Fruit fly (Drosophila melanogaster) whole organism, prepupa: Measurements from ENCODE around the gene CG42638.

Source experiments
- Blimp-1 ChIP-seq: fragments of 200-800 bp; sonication (Bioruptor generic); optimal IDR thresholded peaks from 3 replicates; lab custom pipeline; 2017; ENCODE audit warnings: missing biosample characterization, missing genetic modification characterization, mild to moderate bottlenecking, moderate library complexity, missing genetic modification reagents
- CG10631 ChIP-seq: fragments of 200-800 bp; sonication (Bioruptor generic); optimal IDR thresholded peaks from 2 replicates; lab custom pipeline; 2016; ENCODE audit warnings: missing biosample characterization, missing genetic modification characterization
- CG10669 ChIP-seq: fragments of 200-800 bp; sonication (Bioruptor generic); optimal IDR thresholded peaks from 3 replicates; lab custom pipeline; 2018; ENCODE audit warnings: missing biosample characterization, mild to moderate bottlenecking, missing genetic modification characterization, moderate library complexity
- CG11294 ChIP-seq: fragments of 200-800 bp; sonication (Bioruptor generic); IDR thresholded peaks from 2 replicates; pipeline ENCODE4 v1.3.6; 2022; ENCODE audit warnings: missing biosample characterization, missing genetic modification characterization
- CG15336 ChIP-seq: fragments of 200-800 bp; sonication (Bioruptor generic); IDR thresholded peaks from 2 replicates; pipeline ENCODE4 v1.3.6; 2022; ENCODE audit warnings: missing biosample characterization, missing genetic modification characterization
- CG1621 ChIP-seq: fragments of 200-800 bp; sonication (Bioruptor generic); optimal IDR thresholded peaks from 3 replicates; lab custom pipeline; 2018; ENCODE audit warnings: missing biosample characterization, mild to moderate bottlenecking, missing genetic modification characterization
- CG16779 ChIP-seq: fragments of 200-800 bp; sonication (Bioruptor generic); optimal IDR thresholded peaks from 3 replicates; lab custom pipeline; 2017; ENCODE audit warnings: missing biosample characterization, mild to moderate bottlenecking, missing genetic modification characterization
- CG32006 ChIP-seq: fragments of 200-800 bp; sonication (Bioruptor generic); optimal IDR thresholded peaks from 3 replicates; lab custom pipeline; 2017; ENCODE audit warnings: missing biosample characterization, mild to moderate bottlenecking, missing genetic modification characterization
- CG34406 ChIP-seq: fragments of 200-800 bp; sonication (Bioruptor generic); optimal IDR thresholded peaks from 3 replicates; lab custom pipeline; 2016; ENCODE audit warnings: missing biosample characterization, missing genetic modification characterization
- CG3919 ChIP-seq: fragments of 200-800 bp; sonication (Bioruptor generic); optimal IDR thresholded peaks from 3 replicates; lab custom pipeline; 2016; ENCODE audit warnings: missing biosample characterization, missing genetic modification characterization
- CG4318 ChIP-seq: fragments of 200-800 bp; sonication (Bioruptor generic); optimal IDR thresholded peaks from 3 replicates; lab custom pipeline; 2017; ENCODE audit warnings: missing biosample characterization, mild to moderate bottlenecking, missing genetic modification characterization
- CG6163 ChIP-seq: fragments of 200-800 bp; sonication (Bioruptor generic); IDR thresholded peaks from 3 replicates; pipeline ENCODE4 v1.3.6; 2022; ENCODE audit warnings: missing biosample characterization, missing genetic modification characterization
- CG6792 ChIP-seq: fragments of 200-800 bp; sonication (Bioruptor generic); optimal IDR thresholded peaks from 3 replicates; lab custom pipeline; 2016; ENCODE audit warnings: missing biosample characterization, missing genetic modification characterization
- CG6808 ChIP-seq: fragments of 200-800 bp; sonication (Bioruptor generic); optimal IDR thresholded peaks from 3 replicates; lab custom pipeline; 2017; ENCODE audit warnings: missing biosample characterization, missing genetic modification characterization, mild to moderate bottlenecking, moderate library complexity, missing genetic modification reagents
- CG8632 ChIP-seq: fragments of 200-800 bp; sonication (Bioruptor generic); optimal IDR thresholded peaks from 3 replicates; lab custom pipeline; 2016; ENCODE audit warnings: missing biosample characterization, missing genetic modification characterization
- CG9139 ChIP-seq: fragments of 200-800 bp; sonication (Bioruptor generic); optimal IDR thresholded peaks from 3 replicates; lab custom pipeline; 2017; ENCODE audit warnings: missing biosample characterization, mild to moderate bottlenecking, missing genetic modification characterization
- Eip75B ChIP-seq: fragments of 200-800 bp; sonication (Bioruptor generic); optimal IDR thresholded peaks from 3 replicates; lab custom pipeline; 2016; ENCODE audit warnings: missing biosample characterization, missing genetic modification characterization
- Eip78C ChIP-seq: fragments of 200-800 bp; sonication (Bioruptor generic); peaks from one replicate; lab custom pipeline; 2016; ENCODE audit warnings: missing biosample characterization, missing genetic modification characterization
- Eip93F ChIP-seq: fragments of 200-800 bp; sonication (Bioruptor generic); optimal IDR thresholded peaks from 2 replicates; lab custom pipeline; 2016; ENCODE audit warnings: missing biosample characterization, mild to moderate bottlenecking, missing genetic modification characterization
- Ets96B ChIP-seq: fragments of 200-800 bp; optimal IDR thresholded peaks from 2 replicates; lab custom pipeline; 2019; ENCODE audit warnings: missing biosample characterization, mild to moderate bottlenecking, missing genetic modification characterization, moderate library complexity
- Gug ChIP-seq: fragments of 200-800 bp; sonication (Bioruptor generic); IDR thresholded peaks from 2 replicates; pipeline ENCODE4 v1.3.6; 2022; ENCODE audit warnings: missing biosample characterization, missing genetic modification characterization
- Hr38 ChIP-seq: sonication (Bioruptor generic); optimal IDR thresholded peaks from 2 replicates; lab custom pipeline; 2016; ENCODE audit warnings: missing biosample characterization, missing genetic modification characterization
- Lpt ChIP-seq: fragments of 200-800 bp; sonication (Bioruptor generic); optimal IDR thresholded peaks from 3 replicates; lab custom pipeline; 2016; ENCODE audit warnings: missing biosample characterization, missing genetic modification characterization
- OdsH ChIP-seq: fragments of 200-800 bp; sonication (Bioruptor generic); optimal IDR thresholded peaks from 3 replicates; lab custom pipeline; 2016; ENCODE audit warnings: missing biosample characterization, missing genetic modification characterization
- Smox ChIP-seq: fragments of 200-800 bp; sonication (Bioruptor generic); optimal IDR thresholded peaks from 3 replicates; lab custom pipeline; 2016; ENCODE audit warnings: missing biosample characterization, missing genetic modification characterization
- Sox102F ChIP-seq: fragments of 200-800 bp; sonication (Bioruptor generic); optimal IDR thresholded peaks from 2 replicates; lab custom pipeline; 2016; ENCODE audit warnings: missing biosample characterization, mild to moderate bottlenecking, missing genetic modification characterization
- Sox15 ChIP-seq: fragments of 200-800 bp; sonication (Bioruptor generic); optimal IDR thresholded peaks from 3 replicates; lab custom pipeline; 2016; ENCODE audit warnings: missing biosample characterization, missing genetic modification characterization
- achi ChIP-seq: fragments of 200-800 bp; sonication (Bioruptor generic); optimal IDR thresholded peaks from 3 replicates; lab custom pipeline; 2016; ENCODE audit warnings: missing biosample characterization, missing genetic modification characterization
- acj6 ChIP-seq: fragments of 200-800 bp; sonication (Bioruptor generic); optimal IDR thresholded peaks from 3 replicates; lab custom pipeline; 2016; ENCODE audit warnings: missing biosample characterization, missing genetic modification characterization
- cyc ChIP-seq: fragments of 200-800 bp; sonication (Bioruptor generic); optimal IDR thresholded peaks from 3 replicates; lab custom pipeline; 2016; ENCODE audit warnings: missing biosample characterization, missing genetic modification characterization
- dac ChIP-seq: fragments of 200-800 bp; sonication (Bioruptor generic); optimal IDR thresholded peaks from 2 replicates; lab custom pipeline; 2017; ENCODE audit warnings: missing biosample characterization, mild to moderate bottlenecking, missing genetic modification characterization
- dsx ChIP-seq: fragments of 200-800 bp; optimal IDR thresholded peaks from 3 replicates; lab custom pipeline; 2019; ENCODE audit warnings: missing biosample characterization, mild to moderate bottlenecking, missing genetic modification characterization, moderate library complexity; ENCODE audit not compliant: poor library complexity, severe bottlenecking
- eg ChIP-seq: fragments of 200-800 bp; sonication (Bioruptor generic); IDR thresholded peaks from 3 replicates; pipeline ENCODE4 v1.3.6; 2022; ENCODE audit warnings: missing biosample characterization, missing genetic modification characterization
- esn ChIP-seq: fragments of 200-800 bp; sonication (Bioruptor generic); optimal IDR thresholded peaks from 2 replicates; lab custom pipeline; 2016; ENCODE audit warnings: missing biosample characterization, mild to moderate bottlenecking, missing genetic modification characterization, moderate library complexity
- fkh ChIP-seq: fragments of 200-800 bp; sonication (Bioruptor generic); optimal IDR thresholded peaks from 3 replicates; lab custom pipeline; 2017; ENCODE audit warnings: missing biosample characterization, mild to moderate bottlenecking, missing genetic modification characterization, moderate library complexity
- lz ChIP-seq: fragments of 200-800 bp; sonication (Bioruptor generic); optimal IDR thresholded peaks from 3 replicates; lab custom pipeline; 2016; ENCODE audit warnings: missing biosample characterization, missing genetic modification characterization
- net ChIP-seq: fragments of 200-800 bp; sonication (Bioruptor generic); optimal IDR thresholded peaks from 3 replicates; lab custom pipeline; 2016; ENCODE audit warnings: missing biosample characterization, missing genetic modification characterization
- spab ChIP-seq: fragments of 200-800 bp; sonication (Bioruptor generic); optimal IDR thresholded peaks from 2 replicates; lab custom pipeline; 2017; ENCODE audit warnings: missing biosample characterization, mild to moderate bottlenecking, missing genetic modification characterization, missing genetic modification reagents
- ss ChIP-seq, 2 experiments: fragments of 200-800 bp; sonication (Bioruptor generic); optimal IDR thresholded peaks; 2 replicates in 1 of 2; 3 replicates in 1 of 2; lab custom pipeline; 2017 to 2018; ENCODE audit warnings: mild to moderate bottlenecking in 2 of 2, missing biosample characterization in 2 of 2, missing genetic modification characterization in 2 of 2, moderate library complexity in 1 of 2
- svp ChIP-seq: fragments of 200-800 bp; sonication (Bioruptor generic); peaks from one replicate; lab custom pipeline; 2016; ENCODE audit warnings: missing biosample characterization, missing genetic modification characterization
- topi ChIP-seq: fragments of 200-800 bp; sonication (Bioruptor generic); optimal IDR thresholded peaks from 3 replicates; lab custom pipeline; 2016; ENCODE audit warnings: missing biosample characterization, missing genetic modification characterization
- vri ChIP-seq: fragments of 200-800 bp; sonication (Bioruptor generic); optimal IDR thresholded peaks from 3 replicates; lab custom pipeline; 2016; ENCODE audit warnings: missing biosample characterization, mild to moderate bottlenecking, missing genetic modification characterization

CG42638 gene

DNA sequence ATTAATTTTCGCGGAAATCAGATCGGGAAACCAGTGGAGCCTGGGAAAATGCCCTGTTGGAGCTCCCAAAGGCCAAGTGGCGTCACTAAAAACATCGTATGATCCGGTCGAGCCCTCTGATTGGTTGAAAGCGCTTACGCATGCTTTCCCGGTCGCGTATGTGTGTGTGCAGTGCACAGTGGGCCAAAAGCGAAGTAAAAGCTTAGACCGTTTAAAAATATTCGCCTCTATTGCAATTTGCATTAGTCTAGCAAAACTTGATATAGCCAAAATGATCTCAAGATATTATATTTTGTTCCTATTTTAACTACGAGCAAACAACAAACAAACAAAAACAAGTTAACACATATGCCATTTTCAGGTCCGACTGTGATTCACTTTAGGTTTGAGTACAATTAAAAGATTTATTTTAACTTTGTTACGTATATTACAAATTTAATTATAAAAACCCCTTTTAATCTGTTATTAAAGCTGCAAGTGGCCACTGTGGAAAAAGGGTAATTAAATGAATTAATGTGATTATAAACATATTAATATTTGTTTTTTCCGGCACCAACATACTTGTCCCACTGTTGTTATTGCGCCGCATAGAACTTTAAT, 44.8 kb upstream of the CG42638 start (continued):
- TF ChIP-seq spab = peak; percentile 88
- peak; percentile 90 for TF ChIP-seq CG4318
- TF ChIP-seq Smox = peak; percentile 89
- peak; percentile 90 for TF ChIP-seq achi (GFP tag; lab: Kevin White, UChicago)
- peak; percentile 90 for TF ChIP-seq CG10669 (GFP tag; lab: Kevin White, UChicago)
- peak; percentile 89 for TF ChIP-seq OdsH (GFP tag; lab: Kevin White, UChicago)
- peak; percentile 85 for TF ChIP-seq Lpt (GFP tag; lab: Kevin White, UChicago)
- TF ChIP-seq lz = peak; percentile 90
- TF ChIP-seq vri = peak; percentile 83
- TF ChIP-seq ss (GFP tag; optimal IDR thresholded peaks at IDR 0.05; lab: Kevin White, UChicago) = peak; percentile 87 to 96
- peak; percentile 64 for TF ChIP-seq CG11294
- peak; percentile 89 for TF ChIP-seq CG3919 (GFP tag; lab: Kevin White, UChicago)
- peak; percentile 81 for TF ChIP-seq dsx
- TF ChIP-seq Hr38 (GFP tag; lab: Kevin White, UChicago) = no peak
- TF ChIP-seq cyc = peak; percentile 76
- peak; percentile 83 for TF ChIP-seq Eip75B
- TF ChIP-seq eg (GFP tag; lab: Robert Waterston, UW) = peak; percentile 81
- TF ChIP-seq topi = peak; percentile 90
- TF ChIP-seq CG8632 (GFP tag; lab: Kevin White, UChicago) = peak; percentile 89
- TF ChIP-seq CG6808 = peak; percentile 93
- peak; percentile 90 for TF ChIP-seq Sox102F (GFP tag; lab: Kevin White, UChicago)

DNA sequence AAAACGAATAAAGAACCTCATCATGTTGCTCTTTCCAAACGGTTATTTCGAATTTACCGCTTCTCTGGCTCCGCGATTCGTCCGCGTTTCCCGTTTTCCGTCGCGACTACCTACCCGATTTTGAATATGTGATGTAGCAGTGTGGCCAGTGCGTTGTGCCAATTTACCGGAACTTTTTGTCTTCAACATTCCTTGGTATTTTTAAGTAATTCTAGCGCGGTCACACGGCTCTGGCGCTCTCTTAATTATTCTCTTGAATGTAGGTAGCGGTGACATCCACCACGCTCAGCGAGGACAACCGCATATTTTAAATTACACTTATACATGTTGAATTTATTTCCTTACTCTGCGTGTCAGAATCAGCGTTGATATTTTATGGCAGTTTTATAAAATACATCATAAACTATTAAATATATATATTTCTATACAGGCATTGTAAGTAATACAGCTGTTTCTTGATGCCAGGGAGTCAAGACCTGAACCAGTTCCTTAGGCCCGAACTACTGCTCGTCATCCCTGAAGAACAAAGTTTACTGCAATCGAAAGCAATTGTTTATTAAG, 44.0 kb upstream of the CG42638 start, which contains the start of the genes CG42637, Gyc76C and SREBP:
Gene CG42637 (minus strand): TSS at position 132 of the 561 bp plus-strand sequence.
Gene Gyc76C (minus strand): TSS at position 132 of the 561 bp plus-strand sequence.
Gene SREBP (plus strand): TSS at position 498 of the 561 bp plus-strand sequence.
- peak; percentile 10 for TF ChIP-seq CG3919 (GFP tag; lab: Kevin White, UChicago)
- TF ChIP-seq lz = no peak
- TF ChIP-seq topi = no peak
- no peak for TF ChIP-seq CG34406 (GFP tag; lab: Kevin White, UChicago)
- TF ChIP-seq Eip93F (GFP tag; lab: Kevin White, UChicago) = peak; percentile 50
- TF ChIP-seq CG8632 (GFP tag; lab: Kevin White, UChicago) = no peak
- TF ChIP-seq CG6792 (GFP tag; lab: Kevin White, UChicago) = no peak
- peak; percentile 74 for TF ChIP-seq Eip78C
- no peak for TF ChIP-seq CG10669 (GFP tag; lab: Kevin White, UChicago)
- TF ChIP-seq CG6808 = no peak
- TF ChIP-seq Smox = no peak
- peak; percentile 48; the same call in 2 of the 3 replicates for TF ChIP-seq CG6163 (GFP tag; lab: Robert Waterston, UW)
- peak; percentile 12 for TF ChIP-seq dsx
- peak; percentile 92 for TF ChIP-seq CG1621 (tag; lab: Kevin White, UChicago)
- no peak for TF ChIP-seq Blimp-1
- no peak for TF ChIP-seq CG15336 (GFP tag; lab: Robert Waterston, UW)

DNA sequence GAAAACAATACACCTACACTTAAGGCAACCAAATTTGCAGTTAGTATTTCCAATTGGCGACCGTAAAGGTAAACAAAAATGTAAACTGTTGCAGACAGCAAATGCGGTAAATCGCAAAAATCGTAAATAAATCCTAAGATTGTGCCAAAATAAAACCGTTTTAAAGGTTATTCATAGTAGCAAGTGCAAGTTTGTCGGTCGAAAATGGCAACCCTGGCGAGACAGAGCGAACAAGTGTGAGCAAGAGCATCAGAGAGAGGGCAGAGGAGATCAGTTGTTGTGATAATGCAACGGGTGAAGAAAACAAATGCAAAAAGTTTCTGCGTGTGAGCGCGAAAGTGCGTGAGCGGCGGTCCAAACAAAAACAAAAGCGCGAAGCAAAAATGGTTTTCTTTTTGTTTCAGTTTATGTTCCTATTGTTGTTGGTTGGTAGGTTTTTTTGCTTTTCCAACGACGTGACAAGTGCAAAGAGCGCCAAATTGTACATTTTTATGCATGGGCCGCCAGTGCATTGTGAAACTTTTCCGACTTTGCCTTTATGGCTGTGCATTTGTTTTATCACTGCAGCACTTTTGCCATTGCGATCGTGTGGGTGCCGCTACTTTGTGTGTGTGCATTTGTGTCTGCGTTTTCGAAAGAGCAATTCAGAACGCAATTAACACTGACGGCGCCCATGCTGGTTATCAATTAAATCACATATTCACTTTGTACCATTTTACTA, 43.3 kb upstream of the CG42638 start:
- TF ChIP-seq Lpt (GFP tag; lab: Kevin White, UChicago) = peak; percentile 51
- TF ChIP-seq Ets96B (tag; lab: Kevin White, UChicago) = peak; percentile 44
- no peak for TF ChIP-seq Eip78C
- peak; percentile 32 for TF ChIP-seq CG16779
- peak; percentile 72 for TF ChIP-seq CG6808
- TF ChIP-seq CG6163 (GFP tag; lab: Robert Waterston, UW) = peak; percentile 70; the same call in 2 of the 3 replicates
- no peak for TF ChIP-seq topi
- TF ChIP-seq eg (GFP tag; lab: Robert Waterston, UW) = peak; percentile 92
- TF ChIP-seq lz = no peak
- TF ChIP-seq Sox15 (GFP tag; lab: Kevin White, UChicago) = no peak
- no peak for TF ChIP-seq acj6 (GFP tag; lab: Kevin White, UChicago)
- TF ChIP-seq Sox102F (GFP tag; lab: Kevin White, UChicago) = no peak
- TF ChIP-seq Smox = no peak
- TF ChIP-seq CG4318 = no peak
- peak; percentile 48 for TF ChIP-seq CG32006
- TF ChIP-seq Eip75B = no peak
- peak; percentile 22; the same call in 1 of the 2 replicates for TF ChIP-seq Gug
- peak; percentile 35 for TF ChIP-seq net (GFP tag; lab: Kevin White, UChicago)
- TF ChIP-seq Eip93F (GFP tag; lab: Kevin White, UChicago) = no peak
- peak; percentile 75 for TF ChIP-seq CG15336 (GFP tag; lab: Robert Waterston, UW)
- TF ChIP-seq dac = peak; percentile 31
- no peak for TF ChIP-seq esn (GFP tag; lab: Kevin White, UChicago)
- TF ChIP-seq CG10631 (GFP tag; lab: Kevin White, UChicago) = no peak
- TF ChIP-seq fkh = no peak
- TF ChIP-seq vri = no peak
- peak; percentile 1 for TF ChIP-seq CG9139 (GFP tag; lab: Kevin White, UChicago)
- TF ChIP-seq CG10669 (GFP tag; lab: Kevin White, UChicago) = no peak
- no peak for TF ChIP-seq Blimp-1
- TF ChIP-seq svp (GFP tag; lab: Kevin White, UChicago) = no peak
